Worm (Caenorhabditis elegans) whole organism, midembryonic: ENCODE data around the gene sre-33.

Experiments
- T22C8.4 ChIP-seq: fragments of 200-800 bp; sonication (Bioruptor generic); IDR thresholded peaks from 2 replicates; pipeline ENCODE4 v1.3.6; 2022; ENCODE audit warnings: missing genetic modification characterization, missing compliant biosample characterization
- cog-1 ChIP-seq: sonication (generic microtip); optimal IDR thresholded peaks from 2 replicates; lab custom pipeline; 2016; ENCODE audit warnings: missing genetic modification characterization, missing compliant biosample characterization
- flt-1 ChIP-seq: fragments of 200-800 bp; sonication (Bioruptor generic); IDR thresholded peaks from 2 replicates; pipeline ENCODE4 v1.3.6; 2022; ENCODE audit warnings: missing genetic modification characterization, missing compliant biosample characterization
- klf-2 ChIP-seq: fragments of 200-800 bp; sonication (Bioruptor generic); conservative IDR thresholded peaks from 2 replicates; pipeline ENCODE4 v1.3.6; 2022; ENCODE audit warnings: missing genetic modification reagents, missing genetic modification characterization, missing compliant biosample characterization
- med-1 ChIP-seq: sonication (generic microtip); optimal IDR thresholded peaks from 2 replicates; lab custom pipeline; 2017; ENCODE audit warnings: missing genetic modification characterization, mild to moderate bottlenecking, missing compliant biosample characterization, antibody characterized with exemption, missing genetic modification reagents; ENCODE audit not compliant: insufficient read depth
- ref-1 ChIP-seq: fragments of 200-800 bp; sonication (Bioruptor generic); conservative IDR thresholded peaks from 2 replicates; pipeline ENCODE4 v1.3.6; 2022; ENCODE audit warnings: missing genetic modification reagents, missing genetic modification characterization, missing compliant biosample characterization
- tab-1 ChIP-seq: fragments of 200-800 bp; sonication (Bioruptor generic); IDR thresholded peaks from 2 replicates; pipeline ENCODE4 v1.3.6; 2022; ENCODE audit warnings: missing genetic modification characterization, missing compliant biosample characterization
- ztf-23 ChIP-seq: fragments of 200-800 bp; sonication (Bioruptor generic); IDR thresholded peaks from 2 replicates; pipeline ENCODE4 v1.3.6; 2022; ENCODE audit warnings: missing genetic modification reagents, missing genetic modification characterization, missing compliant biosample characterization
- ztf-29 ChIP-seq: fragments of 200-800 bp; sonication (Bioruptor generic); IDR thresholded peaks from 2 replicates; pipeline ENCODE4 v1.3.6; 2022; ENCODE audit warnings: missing genetic modification reagents, missing genetic modification characterization, missing compliant biosample characterization

sre-33 gene

ce11 chrII:12480811-12481210 lies 27.7 kb downstream of the sre-33 start, which contains the start of gene arrd-9:
Gene arrd-9 (minus strand): TSS chrII:12480911.
- TF ChIP-seq flt-1 (GFP tag; lab: Robert Waterston, UW) = no peak

ce11 chrII:12481645-12482044 lies 28.5 kb downstream of the sre-33 start:
- no peak for TF ChIP-seq med-1 (GFP tag; lab: Kevin White, UChicago)
- no peak for TF ChIP-seq ztf-23 (GFP tag; lab: Robert Waterston, UW)
- TF ChIP-seq tab-1 (GFP tag; lab: Robert Waterston, UW) = no peak
- TF ChIP-seq ztf-29 (GFP tag; lab: Robert Waterston, UW) = no peak
- no peak for TF ChIP-seq cog-1 (tag; lab: Kevin White, UChicago)
- TF ChIP-seq ref-1 = no peak
- no peak for TF ChIP-seq T22C8.4 (GFP tag; lab: Robert Waterston, UW)
- no peak for TF ChIP-seq flt-1 (GFP tag; lab: Robert Waterston, UW)
- TF ChIP-seq klf-2 (GFP tag; lab: Robert Waterston, UW) = no peak

ce11 chrII:12482622-12483021 lies 29.5 kb downstream of the sre-33 start, which contains the start of gene fbxb-102:
Gene fbxb-102 (plus strand): TSS chrII:12482922.
- TF ChIP-seq tab-1 (GFP tag; lab: Robert Waterston, UW) (no peak), ztf-29 (GFP tag; lab: Robert Waterston, UW) (no peak), ztf-23 (GFP tag; lab: Robert Waterston, UW) (no peak), med-1 (GFP tag; lab: Kevin White, UChicago) (no peak)

ce11 chrII:12485060-12485459 lies 32.0 kb downstream of the sre-33 start, which contains the start of gene F15A4.10:
Gene F15A4.10 (minus strand): TSS chrII:12485160.
- TF ChIP-seq tab-1 (GFP tag; lab: Robert Waterston, UW) = no peak
- no peak for TF ChIP-seq T22C8.4 (GFP tag; lab: Robert Waterston, UW)
- no peak for TF ChIP-seq flt-1 (GFP tag; lab: Robert Waterston, UW)
- TF ChIP-seq klf-2 (GFP tag; lab: Robert Waterston, UW) = no peak
- TF ChIP-seq ztf-29 (GFP tag; lab: Robert Waterston, UW) = no peak
- no peak for TF ChIP-seq cog-1 (tag; lab: Kevin White, UChicago)
- no peak for TF ChIP-seq med-1 (GFP tag; lab: Kevin White, UChicago)
- TF ChIP-seq ztf-23 (GFP tag; lab: Robert Waterston, UW) = no peak
- no peak for TF ChIP-seq ref-1

ce11 chrII:12488810-12489209 lies 35.7 kb downstream of the sre-33 start:
- no peak for TF ChIP-seq med-1 (GFP tag; lab: Kevin White, UChicago)
- TF ChIP-seq ref-1 = no peak
- TF ChIP-seq cog-1 (tag; lab: Kevin White, UChicago) = no peak
- TF ChIP-seq ztf-23 (GFP tag; lab: Robert Waterston, UW) = no peak
- no peak for TF ChIP-seq flt-1 (GFP tag; lab: Robert Waterston, UW)
- no peak for TF ChIP-seq klf-2 (GFP tag; lab: Robert Waterston, UW)
- no peak for TF ChIP-seq ztf-29 (GFP tag; lab: Robert Waterston, UW)
- TF ChIP-seq T22C8.4 (GFP tag; lab: Robert Waterston, UW) = no peak
- TF ChIP-seq tab-1 (GFP tag; lab: Robert Waterston, UW) = no peak

- TF ChIP-seq ref-1 (no peak), flt-1 (GFP tag; lab: Robert Waterston, UW) (no peak), klf-2 (GFP tag; lab: Robert Waterston, UW) (no peak), ztf-23 (GFP tag; lab: Robert Waterston, UW) (no peak), tab-1 (GFP tag; lab: Robert Waterston, UW) (no peak), T22C8.4 (GFP tag; lab: Robert Waterston, UW) (no peak), ztf-29 (GFP tag; lab: Robert Waterston, UW) (no peak), med-1 (GFP tag; lab: Kevin White, UChicago) (no peak), cog-1 (tag; lab: Kevin White, UChicago) (no peak)
Observed at ce11 chrII:12489903-12490302, 36.8 kb downstream of the sre-33 start, which contains the start of gene T21B4.15. Gene T21B4.15 (plus strand): TSS chrII:12490203.

ce11 chrII:12491936-12492335 lies 38.8 kb downstream of the sre-33 start, which contains the start of gene srz-6:
Gene srz-6 (plus strand): TSS chrII:12492236.
- TF ChIP-seq T22C8.4 (GFP tag; lab: Robert Waterston, UW) = no peak
- no peak for TF ChIP-seq ztf-29 (GFP tag; lab: Robert Waterston, UW)
- TF ChIP-seq klf-2 (GFP tag; lab: Robert Waterston, UW) = no peak
- no peak for TF ChIP-seq flt-1 (GFP tag; lab: Robert Waterston, UW)
- no peak for TF ChIP-seq tab-1 (GFP tag; lab: Robert Waterston, UW)
- TF ChIP-seq cog-1 (tag; lab: Kevin White, UChicago) = no peak
- no peak for TF ChIP-seq med-1 (GFP tag; lab: Kevin White, UChicago)
- TF ChIP-seq ztf-23 (GFP tag; lab: Robert Waterston, UW) = no peak
- TF ChIP-seq ref-1 = no peak

- TF ChIP-seq cog-1 (tag; lab: Kevin White, UChicago) (no peak), ztf-23 (GFP tag; lab: Robert Waterston, UW) (no peak), klf-2 (GFP tag; lab: Robert Waterston, UW) (no peak), med-1 (GFP tag; lab: Kevin White, UChicago) (no peak), flt-1 (GFP tag; lab: Robert Waterston, UW) (no peak)
Observed at ce11 chrII:12494067-12494477, 41.0 kb downstream of the sre-33 start.

ce11 chrII:12494556-12495131 lies 41.5 kb downstream of the sre-33 start, which contains the start of gene col-85:
Gene col-85 (minus strand): TSS chrII:12495095.
- peak; percentile 83 for TF ChIP-seq cog-1 (tag; lab: Kevin White, UChicago)
- TF ChIP-seq flt-1 (GFP tag; lab: Robert Waterston, UW) = peak; percentile 97
- peak; percentile 73 for TF ChIP-seq med-1 (GFP tag; lab: Kevin White, UChicago)
- peak; percentile 100 for TF ChIP-seq ztf-29 (GFP tag; lab: Robert Waterston, UW)
- peak; percentile 96 for TF ChIP-seq T22C8.4 (GFP tag; lab: Robert Waterston, UW)
- TF ChIP-seq tab-1 (GFP tag; lab: Robert Waterston, UW) = peak; percentile 98
- peak; percentile 88 for TF ChIP-seq ref-1
- TF ChIP-seq ztf-23 (GFP tag; lab: Robert Waterston, UW) = peak; percentile 98
- TF ChIP-seq klf-2 (GFP tag; lab: Robert Waterston, UW) = peak; percentile 98
